Worm (Caenorhabditis elegans): ENCODE results near the gene nhr-249.

The nhr-249 gene

ce11 chrIV:6951259-6951658, 21.1 kb downstream of the nhr-249 start:
- no peak for TF ChIP-seq ref-1 (GFP tag; conservative IDR thresholded peaks at IDR 0.05)
- TF ChIP-seq ztf-23 (GFP tag; IDR thresholded peaks at IDR 0.05) = no peak
- no peak for TF ChIP-seq cog-1 (tag; optimal IDR thresholded peaks at IDR 0.05)

DNA sequence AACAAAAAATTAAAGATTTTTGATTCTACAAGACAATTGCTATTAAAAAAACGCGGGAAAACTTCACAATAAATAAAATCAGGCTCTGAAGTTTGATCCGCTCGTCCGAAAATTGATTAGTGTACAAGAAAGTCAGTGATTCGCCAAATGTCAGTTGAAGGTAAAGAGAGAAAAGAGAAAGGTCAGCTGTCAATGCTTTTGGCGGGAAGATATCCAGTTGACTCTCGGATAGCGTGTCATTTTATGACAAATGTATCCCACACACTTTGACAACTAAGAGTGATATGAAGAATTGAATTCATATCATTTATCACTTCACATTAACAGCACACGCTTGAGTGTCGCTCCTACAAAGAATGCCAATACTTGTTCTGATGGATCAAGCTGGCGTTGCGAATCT, 25.5 kb downstream of the nhr-249 start:
- TF ChIP-seq ztf-29 (GFP tag; IDR thresholded peaks at IDR 0.05) (no peak), cog-1 (tag; optimal IDR thresholded peaks at IDR 0.05) (no peak), med-1 (GFP tag; optimal IDR thresholded peaks at IDR 0.05; ENCODE audit: insufficient read depth) (no peak), ztf-23 (GFP tag; IDR thresholded peaks at IDR 0.05) (no peak), klf-2 (GFP tag; conservative IDR thresholded peaks at IDR 0.05) (no peak), ref-1 (GFP tag; conservative IDR thresholded peaks at IDR 0.05) (no peak), tab-1 (GFP tag; IDR thresholded peaks at IDR 0.05) (no peak), T22C8.4 (GFP tag; IDR thresholded peaks at IDR 0.05) (no peak), flt-1 (GFP tag; IDR thresholded peaks at IDR 0.05) (no peak)

DNA sequence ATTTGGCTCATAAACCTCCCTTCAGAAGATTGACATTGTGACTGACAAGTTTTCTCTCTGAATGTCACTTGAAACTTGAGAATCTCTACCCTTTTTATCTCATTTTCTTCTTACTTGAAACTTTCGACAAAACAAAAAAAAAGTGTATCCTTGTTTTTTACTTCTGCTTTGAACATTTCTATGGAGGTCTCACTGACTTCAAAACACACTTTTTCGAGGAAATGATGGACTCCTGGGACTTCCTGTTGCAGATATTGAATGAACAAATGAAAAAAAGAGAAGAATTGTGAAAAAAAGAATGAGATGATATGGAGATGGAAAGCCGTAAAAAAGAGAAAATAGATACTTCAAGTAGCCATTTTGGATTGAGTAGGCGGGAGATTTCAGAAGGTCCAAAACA, 31.2 kb downstream of the nhr-249 start:
- TF ChIP-seq klf-2 (GFP tag; conservative IDR thresholded peaks at IDR 0.05) (no peak), ztf-23 (GFP tag; IDR thresholded peaks at IDR 0.05) (no peak), cog-1 (tag; optimal IDR thresholded peaks at IDR 0.05) (no peak), ref-1 (GFP tag; conservative IDR thresholded peaks at IDR 0.05) (no peak), T22C8.4 (GFP tag; IDR thresholded peaks at IDR 0.05) (no peak), med-1 (GFP tag; optimal IDR thresholded peaks at IDR 0.05; ENCODE audit: insufficient read depth) (no peak)

- TF ChIP-seq T22C8.4 (GFP tag; IDR thresholded peaks at IDR 0.05) = no peak
- no peak for TF ChIP-seq tab-1 (GFP tag; IDR thresholded peaks at IDR 0.05)
- no peak for TF ChIP-seq ztf-29 (GFP tag; IDR thresholded peaks at IDR 0.05)
- no peak for TF ChIP-seq ref-1 (GFP tag; conservative IDR thresholded peaks at IDR 0.05)
- TF ChIP-seq ztf-23 (GFP tag; IDR thresholded peaks at IDR 0.05) = no peak
- no peak for TF ChIP-seq med-1 (GFP tag; optimal IDR thresholded peaks at IDR 0.05; ENCODE audit: insufficient read depth)
- TF ChIP-seq klf-2 (GFP tag; conservative IDR thresholded peaks at IDR 0.05) = no peak
Measured at ce11 chrIV:6937548-6937947, 34.8 kb downstream of the nhr-249 start, which contains the start of gene npr-12. Gene npr-12, minus strand, starts transcription at chrIV:6937648.

DNA sequence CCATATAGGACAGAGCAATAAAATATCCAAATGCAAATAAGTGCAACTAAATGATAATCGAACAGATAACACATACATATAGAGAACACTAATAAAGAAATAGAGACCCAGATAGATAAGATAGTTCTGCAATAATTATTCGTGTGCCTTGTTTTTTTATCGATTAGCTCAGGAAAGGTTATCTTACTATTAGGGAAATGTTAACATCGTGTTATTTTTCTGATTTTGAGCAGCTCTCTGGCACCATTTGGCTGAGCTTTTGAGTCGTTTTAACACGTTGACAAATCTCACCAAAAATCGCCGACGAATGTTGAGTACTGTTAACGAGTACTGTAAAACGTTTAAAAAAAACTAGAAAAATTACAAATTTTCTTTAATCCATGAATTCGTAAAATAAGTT, 43.9 kb downstream of the nhr-249 start, which contains the start of gene cest-6:
Gene cest-6 (minus strand): TSS at position 101 of the 400 bp plus-strand sequence.
- TF ChIP-seq T22C8.4 (GFP tag; IDR thresholded peaks at IDR 0.05) (no peak), cog-1 (tag; optimal IDR thresholded peaks at IDR 0.05) (no peak), klf-2 (GFP tag; conservative IDR thresholded peaks at IDR 0.05) (no peak), med-1 (GFP tag; optimal IDR thresholded peaks at IDR 0.05; ENCODE audit: insufficient read depth) (no peak), tab-1 (GFP tag; IDR thresholded peaks at IDR 0.05) (no peak), ztf-23 (GFP tag; IDR thresholded peaks at IDR 0.05) (no peak), flt-1 (GFP tag; IDR thresholded peaks at IDR 0.05) (no peak), ref-1 (GFP tag; conservative IDR thresholded peaks at IDR 0.05) (no peak), ztf-29 (GFP tag; IDR thresholded peaks at IDR 0.05) (no peak)

DNA sequence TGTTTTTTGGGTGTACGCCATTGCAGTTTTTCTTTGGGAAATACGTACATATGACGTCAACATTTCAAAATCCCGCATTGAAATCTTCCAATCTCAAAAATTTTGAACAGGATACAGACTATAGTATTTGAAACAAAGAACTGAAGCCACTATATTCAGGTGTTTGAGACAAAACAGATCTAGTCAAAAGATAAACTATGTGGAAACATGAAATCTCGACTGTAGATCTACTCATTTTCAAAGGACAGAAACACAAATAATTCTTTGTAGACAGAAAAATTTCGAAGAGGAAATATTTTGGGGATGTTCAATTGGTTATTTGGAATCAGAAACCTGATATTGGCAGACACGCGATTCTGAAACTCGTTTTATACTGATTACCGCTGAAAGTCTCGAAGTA, 46.8 kb downstream of the nhr-249 start:
- no peak for TF ChIP-seq tab-1 (GFP tag; IDR thresholded peaks at IDR 0.05)
- TF ChIP-seq ztf-29 (GFP tag; IDR thresholded peaks at IDR 0.05) = no peak
- no peak for TF ChIP-seq cog-1 (tag; optimal IDR thresholded peaks at IDR 0.05)
- TF ChIP-seq ztf-23 (GFP tag; IDR thresholded peaks at IDR 0.05) = no peak

DNA sequence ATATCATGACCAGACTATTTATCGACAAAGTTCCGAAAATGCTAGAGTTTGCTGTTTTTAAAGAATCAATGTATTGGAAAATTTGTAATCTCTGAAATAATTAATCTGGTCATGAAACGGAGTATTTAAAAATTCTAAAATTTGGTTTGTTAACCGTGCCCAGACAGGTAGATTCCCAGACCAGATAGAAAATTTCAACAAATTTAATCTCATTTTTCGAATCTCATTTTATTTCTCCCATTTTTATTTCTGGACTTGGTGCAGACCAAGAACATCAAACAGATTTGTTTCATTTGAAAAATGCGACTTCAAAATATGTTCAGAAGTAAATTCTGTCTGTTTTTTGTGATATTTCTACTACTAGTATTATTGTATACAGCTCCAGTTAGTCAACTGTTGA, 49.3 kb downstream of the nhr-249 start, which contains the start of gene T22D1.1:
Gene T22D1.1 (plus strand): TSS at position 301 of the 400 bp plus-strand sequence.
- TF ChIP-seq ztf-23 (GFP tag; IDR thresholded peaks at IDR 0.05) (no peak), flt-1 (GFP tag; IDR thresholded peaks at IDR 0.05) (no peak), T22C8.4 (GFP tag; IDR thresholded peaks at IDR 0.05) (no peak), cog-1 (tag; optimal IDR thresholded peaks at IDR 0.05) (no peak), ref-1 (GFP tag; conservative IDR thresholded peaks at IDR 0.05) (no peak), klf-2 (GFP tag; conservative IDR thresholded peaks at IDR 0.05) (no peak), med-1 (GFP tag; optimal IDR thresholded peaks at IDR 0.05; ENCODE audit: insufficient read depth) (no peak), tab-1 (GFP tag; IDR thresholded peaks at IDR 0.05) (no peak), ztf-29 (GFP tag; IDR thresholded peaks at IDR 0.05) (no peak)

Measured in whole organism, midembryonic.